Fruit fly (Drosophila melanogaster) whole organism, pupa: ENCODE results near the gene msk.

ENCODE experiments used
- CG13204 ChIP-seq: fragments of 200-800 bp; sonication (Bioruptor generic); optimal IDR thresholded peaks from 2 replicates; lab custom pipeline; 2018; ENCODE audit warnings: missing biosample characterization, mild to moderate bottlenecking, missing genetic modification characterization, moderate library complexity
- CG15710 ChIP-seq: fragments of 200-800 bp; sonication (Bioruptor generic); optimal IDR thresholded peaks from 2 replicates; lab custom pipeline; 2018; ENCODE audit warnings: missing biosample characterization, mild to moderate bottlenecking, missing genetic modification characterization, moderate library complexity
- CG8159 ChIP-seq: fragments of 200-800 bp; sonication (Bioruptor generic); optimal IDR thresholded peaks from 3 replicates; lab custom pipeline; 2018; ENCODE audit warnings: missing biosample characterization, mild to moderate bottlenecking, missing genetic modification characterization, moderate library complexity
- CG8301 ChIP-seq: fragments of 200-800 bp; sonication (Bioruptor generic); optimal IDR thresholded peaks from 2 replicates; lab custom pipeline; 2018; ENCODE audit warnings: missing biosample characterization, mild to moderate bottlenecking, missing genetic modification characterization
- Ets98B ChIP-seq: fragments of 200-800 bp; sonication (Bioruptor generic); IDR thresholded peaks from 2 replicates; pipeline ENCODE4 v1.3.6; 2022; ENCODE audit warnings: missing biosample characterization, missing genetic modification characterization
- fd96Ca ChIP-seq: fragments of 200-800 bp; sonication (Bioruptor generic); IDR thresholded peaks from 3 replicates; pipeline ENCODE4 v1.3.6; 2022; ENCODE audit warnings: missing biosample characterization, missing genetic modification characterization
- rn ChIP-seq: fragments of 200-800 bp; sonication (Bioruptor generic); IDR thresholded peaks from 2 replicates; pipeline ENCODE4 v1.3.6; 2022; ENCODE audit warnings: missing biosample characterization, missing genetic modification characterization

- TF ChIP-seq rn (GFP tag; lab: Robert Waterston, UW) (no peak), CG15710 (tag; lab: Kevin White, UChicago) (no peak), CG13204 (no peak), CG8301 (tag; lab: Kevin White, UChicago) (no peak), fd96Ca (GFP tag; lab: Robert Waterston, UW) (no peak), Ets98B (GFP tag; lab: Robert Waterston, UW) (no peak), CG8159 (no peak)
Measured at dm6 chr3L:8080790-8081189, 35.2 kb upstream of the msk start.
